Worm (Caenorhabditis elegans) whole organism, mixed stage, embryonic: ENCODE data around the gene sre-1.

Experiments used
- M03D4.4 ChIP-seq: sonication (generic microtip); optimal IDR thresholded peaks from 2 replicates; lab custom pipeline; 2017; ENCODE audit warnings: mild to moderate bottlenecking, missing genetic modification characterization, missing compliant biosample characterization
- bed-3 ChIP-seq: fragments of 200-800 bp; sonication (Bioruptor generic); optimal IDR thresholded peaks from 3 replicates; lab custom pipeline; 2018; ENCODE audit warnings: mild to moderate bottlenecking, missing genetic modification characterization, moderate library complexity, missing compliant biosample characterization
- blmp-1 ChIP-seq: fragments of 150-350 bp; optimal IDR thresholded peaks from 2 replicates; lab custom pipeline; 2014; ENCODE audit warnings: missing biosample characterization, missing genetic modification characterization
- ceh-83 ChIP-seq: fragments of 200-800 bp; sonication (Bioruptor generic); optimal IDR thresholded peaks from 2 replicates; lab custom pipeline; 2018; ENCODE audit warnings: mild to moderate bottlenecking, missing genetic modification characterization, missing compliant biosample characterization
- ces-1 ChIP-seq: fragments of 150-350 bp; optimal IDR thresholded peaks from 2 replicates; lab custom pipeline; 2014; ENCODE audit warnings: missing biosample characterization, missing genetic modification reagents, missing genetic modification characterization
- cnd-1 ChIP-seq: fragments of 200-800 bp; sonication (Bioruptor generic); optimal IDR thresholded peaks from 2 replicates; lab custom pipeline; 2018; ENCODE audit warnings: mild to moderate bottlenecking, missing genetic modification characterization, missing compliant biosample characterization
- drap-1 ChIP-seq: fragments of 200-800 bp; sonication (Bioruptor generic); optimal IDR thresholded peaks from 3 replicates; lab custom pipeline; 2018; ENCODE audit warnings: mild to moderate bottlenecking, missing genetic modification characterization, missing compliant biosample characterization
- elt-1 ChIP-seq: sonication (generic microtip); optimal IDR thresholded peaks from 2 replicates; lab custom pipeline; 2017; ENCODE audit warnings: missing genetic modification characterization, mild to moderate bottlenecking, missing compliant biosample characterization, antibody characterized with exemption, moderate library complexity, borderline replicate concordance; ENCODE audit not compliant: insufficient read depth
- elt-3 ChIP-seq: fragments of 150-350 bp; optimal IDR thresholded peaks from 2 replicates; lab custom pipeline; 2014; ENCODE audit warnings: missing biosample characterization, missing genetic modification characterization
- flh-1 ChIP-seq: fragments of 200-800 bp; sonication (Bioruptor generic); optimal IDR thresholded peaks from 2 replicates; lab custom pipeline; 2018; ENCODE audit warnings: mild to moderate bottlenecking, missing genetic modification characterization, moderate library complexity, missing compliant biosample characterization
- ham-2 ChIP-seq: fragments of 200-800 bp; sonication (Bioruptor generic); optimal IDR thresholded peaks from 2 replicates; lab custom pipeline; 2018; ENCODE audit warnings: mild to moderate bottlenecking, missing genetic modification characterization, missing compliant biosample characterization
- hlh-1 ChIP-seq: fragments of 150-350 bp; optimal IDR thresholded peaks from 2 replicates; lab custom pipeline; 2014; ENCODE audit warnings: missing biosample characterization, missing genetic modification reagents, missing genetic modification characterization
- lin-13 ChIP-seq: fragments of 150-350 bp; optimal IDR thresholded peaks from 2 replicates; lab custom pipeline; 2014; ENCODE audit warnings: missing biosample characterization, missing genetic modification characterization
- lin-32 ChIP-seq: fragments of 200-800 bp; sonication (Bioruptor generic); optimal IDR thresholded peaks from 2 replicates; lab custom pipeline; 2018; ENCODE audit warnings: mild to moderate bottlenecking, missing genetic modification characterization, missing compliant biosample characterization
- lsy-2 ChIP-seq: fragments of 150-350 bp; optimal IDR thresholded peaks from 2 replicates; lab custom pipeline; 2014; ENCODE audit warnings: missing biosample characterization, missing genetic modification characterization
- mab-5 ChIP-seq: fragments of 150-350 bp; optimal IDR thresholded peaks from 2 replicates; lab custom pipeline; 2014; ENCODE audit warnings: missing biosample characterization, missing genetic modification characterization
- mls-2 ChIP-seq: sonication (generic microtip); optimal IDR thresholded peaks from 2 replicates; lab custom pipeline; 2016; ENCODE audit warnings: mild to moderate bottlenecking, missing genetic modification characterization, moderate library complexity, missing compliant biosample characterization
- nhr-12 ChIP-seq: fragments of 150-350 bp; optimal IDR thresholded peaks from 2 replicates; lab custom pipeline; 2014; ENCODE audit warnings: missing biosample characterization, missing genetic modification characterization
- nhr-2 ChIP-seq: fragments of 150-350 bp; optimal IDR thresholded peaks from 2 replicates; lab custom pipeline; 2014; ENCODE audit warnings: missing biosample characterization, missing genetic modification characterization
- nhr-237 ChIP-seq: fragments of 150-350 bp; optimal IDR thresholded peaks from 2 replicates; lab custom pipeline; 2014; ENCODE audit warnings: missing biosample characterization, missing genetic modification characterization
- nhr-76 ChIP-seq: sonication (generic microtip); optimal IDR thresholded peaks from 2 replicates; lab custom pipeline; 2017; ENCODE audit warnings: missing biosample characterization, missing genetic modification characterization
- sem-2 ChIP-seq: fragments of 200-800 bp; sonication (Bioruptor generic); optimal IDR thresholded peaks from 2 replicates; lab custom pipeline; 2018; ENCODE audit warnings: mild to moderate bottlenecking, missing genetic modification characterization, missing compliant biosample characterization
- snpc-4 ChIP-seq: fragments of 150-350 bp; optimal IDR thresholded peaks from 2 replicates; lab custom pipeline; 2014; ENCODE audit warnings: missing biosample characterization, missing genetic modification characterization
- sptf-1 ChIP-seq: sonication (generic microtip); optimal IDR thresholded peaks from 2 replicates; lab custom pipeline; 2017; ENCODE audit warnings: mild to moderate bottlenecking, missing genetic modification characterization, moderate library complexity, missing compliant biosample characterization
- unc-120 ChIP-seq: sonication (generic microtip); optimal IDR thresholded peaks from 2 replicates; lab custom pipeline; 2017; ENCODE audit warnings: missing genetic modification characterization, missing compliant biosample characterization; ENCODE audit not compliant: poor library complexity, severe bottlenecking
- unc-39 ChIP-seq: fragments of 150-350 bp; optimal IDR thresholded peaks from 2 replicates; lab custom pipeline; 2014; ENCODE audit warnings: missing biosample characterization, missing genetic modification characterization
- unc-62 ChIP-seq: fragments of 150-350 bp; optimal IDR thresholded peaks from 2 replicates; lab custom pipeline; 2014; ENCODE audit warnings: missing biosample characterization, missing genetic modification reagents, missing genetic modification characterization
- zip-8 ChIP-seq: fragments of 150-350 bp; optimal IDR thresholded peaks from 2 replicates; lab custom pipeline; 2014; ENCODE audit warnings: missing biosample characterization, missing genetic modification characterization
- ztf-11 ChIP-seq: fragments of 150-350 bp; optimal IDR thresholded peaks from 2 replicates; lab custom pipeline; 2014; ENCODE audit warnings: missing biosample characterization, missing genetic modification characterization

The sre-1 gene

ce11 chrII:7678512-7678911 is 31.0 kb upstream of the sre-1 start:
- TF ChIP-seq ham-2 (GFP tag; lab: Kevin White, UChicago) (peak; percentile 69), lin-32 (no peak)

ce11 chrII:7679499-7680012 is 29.9 kb upstream of the sre-1 start:
- TF ChIP-seq bed-3 (GFP tag; lab: Kevin White, UChicago) = peak; percentile 1
- no peak for TF ChIP-seq nhr-2 (tag; lab: Kevin White, UChicago)
- no peak for TF ChIP-seq unc-39 (tag; lab: Kevin White, UChicago)
- TF ChIP-seq lin-32 = no peak
- no peak for TF ChIP-seq drap-1
- TF ChIP-seq hlh-1 = no peak
- TF ChIP-seq, all 35 proteins: peak for 1

ce11 chrII:7681898-7682297 is 27.6 kb upstream of the sre-1 start, which contains the start of gene lin-26:
lin-26 (plus strand) TSS chrII:7682198.
- no peak for TF ChIP-seq sem-2 (GFP tag; lab: Kevin White, UChicago)
- no peak for TF ChIP-seq cnd-1 (tag; lab: Kevin White, UChicago)
- TF ChIP-seq nhr-237 (tag; lab: Kevin White, UChicago) = no peak
- TF ChIP-seq nhr-2 (tag; lab: Kevin White, UChicago) = no peak
- TF ChIP-seq nhr-76 = no peak
- TF ChIP-seq mab-5 (tag; lab: Kevin White, UChicago) = no peak
- TF ChIP-seq mls-2 (tag; lab: Kevin White, UChicago) = no peak
- no peak for TF ChIP-seq snpc-4 (tag; lab: Kevin White, UChicago)
- no peak for TF ChIP-seq elt-1 (tag; lab: Kevin White, UChicago)
- TF ChIP-seq lin-13 (tag; lab: Kevin White, UChicago) = no peak
- TF ChIP-seq unc-120 (tag; lab: Kevin White, UChicago) = no peak
- TF ChIP-seq lin-32 = no peak
- TF ChIP-seq blmp-1 (tag; lab: Kevin White, UChicago) = no peak
- no peak for TF ChIP-seq ces-1 (GFP tag; lab: Kevin White, UChicago)
- no peak for TF ChIP-seq hlh-1
- no peak for TF ChIP-seq zip-8 (tag; lab: Kevin White, UChicago)
- TF ChIP-seq lsy-2 (tag; lab: Kevin White, UChicago) = no peak
- TF ChIP-seq ztf-11 (tag; lab: Kevin White, UChicago) = no peak
- no peak for TF ChIP-seq ceh-83 (GFP tag; lab: Kevin White, UChicago)
- no peak for TF ChIP-seq unc-62 (GFP tag; lab: Kevin White, UChicago)
- TF ChIP-seq, all 35 proteins: peak for 0

- TF ChIP-seq ham-2 (GFP tag; lab: Kevin White, UChicago) = no peak
- TF ChIP-seq lsy-2 (tag; lab: Kevin White, UChicago) = no peak
- no peak for TF ChIP-seq mls-2 (tag; lab: Kevin White, UChicago)
- no peak for TF ChIP-seq snpc-4 (tag; lab: Kevin White, UChicago)
- TF ChIP-seq, all 35 proteins: peak for 0
Measured at ce11 chrII:7682488-7682887, 27.0 kb upstream of the sre-1 start.

- TF ChIP-seq unc-120 (tag; lab: Kevin White, UChicago) (no peak), nhr-237 (tag; lab: Kevin White, UChicago) (no peak), unc-39 (tag; lab: Kevin White, UChicago) (no peak), nhr-12 (tag; lab: Kevin White, UChicago) (no peak), elt-1 (tag; lab: Kevin White, UChicago) (no peak), ces-1 (GFP tag; lab: Kevin White, UChicago) (no peak), nhr-2 (tag; lab: Kevin White, UChicago) (no peak)
Measured at ce11 chrII:7684589-7684988, 24.9 kb upstream of the sre-1 start, which contains the start of gene F18A1.1. F18A1.1 (plus strand) TSS chrII:7684889.

ce11 chrII:7690384-7690783 is 19.1 kb upstream of the sre-1 start, which contains the start of gene pid-1:
pid-1 (minus strand) TSS chrII:7690556.
- no peak for TF ChIP-seq M03D4.4
- no peak for TF ChIP-seq unc-39 (tag; lab: Kevin White, UChicago)
- TF ChIP-seq ztf-11 (tag; lab: Kevin White, UChicago) = no peak
- TF ChIP-seq flh-1 (GFP tag; lab: Kevin White, UChicago) = no peak
- TF ChIP-seq mab-5 (tag; lab: Kevin White, UChicago) = no peak
- TF ChIP-seq bed-3 (GFP tag; lab: Kevin White, UChicago) = no peak
- no peak for TF ChIP-seq elt-3 (tag; lab: Kevin White, UChicago)
- TF ChIP-seq snpc-4 (tag; lab: Kevin White, UChicago) = no peak
- no peak for TF ChIP-seq blmp-1 (tag; lab: Kevin White, UChicago)
- no peak for TF ChIP-seq ham-2 (GFP tag; lab: Kevin White, UChicago)
- no peak for TF ChIP-seq sptf-1
- no peak for TF ChIP-seq lin-13 (tag; lab: Kevin White, UChicago)
- TF ChIP-seq nhr-76 = no peak
- TF ChIP-seq lin-32 = no peak
- no peak for TF ChIP-seq unc-62 (GFP tag; lab: Kevin White, UChicago)
